Worm (Caenorhabditis elegans): ENCODE data around the gene enu-3.1.

Gene enu-3.1

ce11 chrIII:10442355-10443140, 6.5 kb downstream of the enu-3.1 start, which contains the start of the genes H04D03.2 and ecps-2:
TSS of gene H04D03.2 (minus strand) at chrIII:10442405.
TSS of gene ecps-2 (plus strand) at chrIII:10443090.
- TF ChIP-seq ets-7 (tag; optimal IDR thresholded peaks at IDR 0.05) (no peak), hnd-1 (tag; optimal IDR thresholded peaks at IDR 0.05) (no peak), tbx-37 (GFP tag; conservative IDR thresholded peaks at IDR 0.05) (no peak), ama-1 (optimal IDR thresholded peaks at IDR 0.05) (no peak), aly-1 (tag; optimal IDR thresholded peaks at IDR 0.05) (no peak), ceh-36 (tag; optimal IDR thresholded peaks at IDR 0.05) (no peak), pes-1 (GFP tag; IDR thresholded peaks at IDR 0.05) (no peak), F13C5.2 (tag; optimal IDR thresholded peaks at IDR 0.05) (no peak)

ce11 chrIII:10446730-10447129, 10.7 kb downstream of the enu-3.1 start, which contains the start of gene H04D03.7:
TSS of gene H04D03.7 (minus strand) at chrIII:10446830.
- TF ChIP-seq hmg-4 (GFP tag; optimal IDR thresholded peaks at IDR 0.05) (no peak), flt-1 (GFP tag; IDR thresholded peaks at IDR 0.05) (no peak), sea-1 (GFP tag; conservative IDR thresholded peaks at IDR 0.05) (no peak), tbx-37 (GFP tag; conservative IDR thresholded peaks at IDR 0.05) (no peak), aly-1 (tag; optimal IDR thresholded peaks at IDR 0.05) (no peak), B0310.2 (tag; optimal IDR thresholded peaks at IDR 0.05) (no peak), F13C5.2 (tag; optimal IDR thresholded peaks at IDR 0.05) (no peak), ceh-13 (GFP tag; optimal IDR thresholded peaks at IDR 0.05) (no peak), ceh-36 (tag; optimal IDR thresholded peaks at IDR 0.05) (no peak), tra-4 (tag; optimal IDR thresholded peaks at IDR 0.05) (no peak), tbx-11 (GFP tag; IDR thresholded peaks at IDR 0.05) (no peak), ama-1 (optimal IDR thresholded peaks at IDR 0.05) (no peak), hmbx-1 (tag; optimal IDR thresholded peaks at IDR 0.05) (no peak), ets-7 (tag; optimal IDR thresholded peaks at IDR 0.05) (no peak), hnd-1 (tag; optimal IDR thresholded peaks at IDR 0.05) (no peak)

ce11 chrIII:10451012-10451411, 14.9 kb downstream of the enu-3.1 start, which contains the start of gene H04D03.4:
TSS of gene H04D03.4 (minus strand) at chrIII:10451112.
- TF ChIP-seq scrt-1 (GFP tag; IDR thresholded peaks at IDR 0.05) (no peak), B0310.2 (tag; optimal IDR thresholded peaks at IDR 0.05) (no peak), ceh-13 (GFP tag; optimal IDR thresholded peaks at IDR 0.05) (no peak), ama-1 (optimal IDR thresholded peaks at IDR 0.05) (no peak), F13C5.2 (tag; optimal IDR thresholded peaks at IDR 0.05) (no peak), hmg-4 (GFP tag; optimal IDR thresholded peaks at IDR 0.05) (no peak), hmbx-1 (tag; optimal IDR thresholded peaks at IDR 0.05) (no peak), tbx-11 (GFP tag; IDR thresholded peaks at IDR 0.05) (no peak), aly-1 (tag; optimal IDR thresholded peaks at IDR 0.05) (no peak), tbx-37 (GFP tag; conservative IDR thresholded peaks at IDR 0.05) (no peak), ets-7 (tag; optimal IDR thresholded peaks at IDR 0.05) (no peak), pes-1 (GFP tag; IDR thresholded peaks at IDR 0.05) (no peak), flt-1 (GFP tag; IDR thresholded peaks at IDR 0.05) (no peak)

ce11 chrIII:10460427-10461163, 24.5 kb downstream of the enu-3.1 start, which contains the start of gene ecps-1:
TSS of gene ecps-1 (minus strand) at chrIII:10460551.
- TF ChIP-seq scrt-1 (GFP tag; IDR thresholded peaks at IDR 0.05), result peak; percentile 35; the same call in 1 of the 2 replicates
- peak; percentile 60; the same call in 1 of the 2 replicates for TF ChIP-seq tbx-37 (GFP tag; conservative IDR thresholded peaks at IDR 0.05)
- peak; percentile 75 for TF ChIP-seq pes-1 (GFP tag; IDR thresholded peaks at IDR 0.05)
- TF ChIP-seq ceh-13 (GFP tag; optimal IDR thresholded peaks at IDR 0.05), result no peak
- TF ChIP-seq ets-7 (tag; optimal IDR thresholded peaks at IDR 0.05), result no peak
- TF ChIP-seq hmbx-1 (tag; optimal IDR thresholded peaks at IDR 0.05), result no peak
- TF ChIP-seq sea-1 (GFP tag; conservative IDR thresholded peaks at IDR 0.05), result 0 out of 2 replicates have a peak, but pooled peaks have one; percentile 11
- TF ChIP-seq hnd-1 (tag; optimal IDR thresholded peaks at IDR 0.05), result no peak
- no peak for TF ChIP-seq F13C5.2 (tag; optimal IDR thresholded peaks at IDR 0.05)
- peak; percentile 23; the same call in 1 of the 2 replicates for TF ChIP-seq tbx-11 (GFP tag; IDR thresholded peaks at IDR 0.05)
- TF ChIP-seq flt-1 (GFP tag; IDR thresholded peaks at IDR 0.05), result peak; percentile 28; the same call in 1 of the 2 replicates

ce11 chrIII:10461164-10461546, 25.1 kb downstream of the enu-3.1 start, which contains the start of gene atx-2:
TSS of gene atx-2 (plus strand) at chrIII:10461389.
- TF ChIP-seq aly-1 (tag; optimal IDR thresholded peaks at IDR 0.05) (peak; percentile 95), ama-1 (optimal IDR thresholded peaks at IDR 0.05) (no peak), B0310.2 (tag; optimal IDR thresholded peaks at IDR 0.05) (peak; percentile 96), sea-1 (GFP tag; conservative IDR thresholded peaks at IDR 0.05) (peak; percentile 99), F13C5.2 (tag; optimal IDR thresholded peaks at IDR 0.05) (peak; percentile 99), hnd-1 (tag; optimal IDR thresholded peaks at IDR 0.05) (peak; percentile 92), tbx-11 (GFP tag; IDR thresholded peaks at IDR 0.05) (peak; percentile 97), flt-1 (GFP tag; IDR thresholded peaks at IDR 0.05) (peak; percentile 95), pes-1 (GFP tag; IDR thresholded peaks at IDR 0.05) (peak; percentile 98), ceh-36 (tag; optimal IDR thresholded peaks at IDR 0.05) (peak; percentile 97), ceh-13 (GFP tag; optimal IDR thresholded peaks at IDR 0.05) (peak; percentile 97), hmbx-1 (tag; optimal IDR thresholded peaks at IDR 0.05) (peak; percentile 88), tra-4 (tag; optimal IDR thresholded peaks at IDR 0.05) (peak; percentile 95), scrt-1 (GFP tag; IDR thresholded peaks at IDR 0.05) (peak; percentile 95), hmg-4 (GFP tag; optimal IDR thresholded peaks at IDR 0.05) (peak; percentile 99), ets-7 (tag; optimal IDR thresholded peaks at IDR 0.05) (peak; percentile 91), tbx-37 (GFP tag; conservative IDR thresholded peaks at IDR 0.05) (peak; percentile 98)

ce11 chrIII:10462935-10463548, 27.0 kb downstream of the enu-3.1 start:
- no peak for TF ChIP-seq ama-1 (optimal IDR thresholded peaks at IDR 0.05)
- no peak for TF ChIP-seq tra-4 (tag; optimal IDR thresholded peaks at IDR 0.05)
- no peak for TF ChIP-seq aly-1 (tag; optimal IDR thresholded peaks at IDR 0.05)
- TF ChIP-seq tbx-11 (GFP tag; IDR thresholded peaks at IDR 0.05), result no peak
- no peak for TF ChIP-seq hmbx-1 (tag; optimal IDR thresholded peaks at IDR 0.05)
- no peak for TF ChIP-seq ceh-13 (GFP tag; optimal IDR thresholded peaks at IDR 0.05)
- TF ChIP-seq F13C5.2 (tag; optimal IDR thresholded peaks at IDR 0.05), result no peak
- TF ChIP-seq ceh-36 (tag; optimal IDR thresholded peaks at IDR 0.05), result no peak
- TF ChIP-seq ets-7 (tag; optimal IDR thresholded peaks at IDR 0.05), result no peak
- no peak for TF ChIP-seq pes-1 (GFP tag; IDR thresholded peaks at IDR 0.05)
- no peak for TF ChIP-seq sea-1 (GFP tag; conservative IDR thresholded peaks at IDR 0.05)
- TF ChIP-seq hnd-1 (tag; optimal IDR thresholded peaks at IDR 0.05), result no peak
- TF ChIP-seq flt-1 (GFP tag; IDR thresholded peaks at IDR 0.05), result no peak
- no peak for TF ChIP-seq scrt-1 (GFP tag; IDR thresholded peaks at IDR 0.05)
- no peak for TF ChIP-seq B0310.2 (tag; optimal IDR thresholded peaks at IDR 0.05)
